Fruit fly (Drosophila melanogaster): ENCODE measurements around the gene CG13599.

Gene CG13599

DNA sequence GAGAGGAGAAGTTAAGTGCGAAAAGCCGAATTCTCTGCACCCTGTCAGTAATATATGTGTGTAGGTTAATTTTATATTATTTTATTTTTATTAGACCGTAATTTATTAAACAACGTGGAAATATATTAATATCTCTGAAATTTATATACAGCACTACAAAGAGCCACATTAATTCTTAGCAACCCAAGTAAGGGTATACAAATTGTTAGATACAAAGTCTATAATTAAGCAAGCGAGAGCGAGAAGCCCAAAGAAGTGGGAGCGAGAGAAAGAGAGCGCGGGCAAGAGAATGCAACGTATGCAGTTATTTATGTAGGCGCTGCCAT, 44.4 kb upstream of the CG13599 start (continued):
- TF ChIP-seq peb (GFP tag; IDR thresholded peaks at IDR 0.05): peak; percentile 90
- TF ChIP-seq toy (GFP tag; IDR thresholded peaks at IDR 0.05): peak; percentile 76
- TF ChIP-seq sens (GFP tag): peak; percentile 96
- peak; percentile 66 for TF ChIP-seq corto (GFP tag; optimal IDR thresholded peaks at IDR 0.05)
- peak; percentile 67 for TF ChIP-seq chn (GFP tag; optimal IDR thresholded peaks at IDR 0.05)
- no peak for TF ChIP-seq Opbp (GFP tag; IDR thresholded peaks at IDR 0.05; ENCODE audit: partially characterized antibody)
- peak; percentile 95 for TF ChIP-seq CG17359 (tag; optimal IDR thresholded peaks at IDR 0.05)
- TF ChIP-seq bigmax (GFP tag; optimal IDR thresholded peaks at IDR 0.05): no peak
- no peak for TF ChIP-seq CG8478 (optimal IDR thresholded peaks at IDR 0.05)
- TF ChIP-seq HLH54F (GFP tag; optimal IDR thresholded peaks at IDR 0.05): peak; percentile 11
- TF ChIP-seq HmgD (GFP tag; optimal IDR thresholded peaks at IDR 0.05): no peak
- TF ChIP-seq dimm (GFP tag; IDR thresholded peaks at IDR 0.05): peak; percentile 87
- TF ChIP-seq hb (GFP tag; IDR thresholded peaks at IDR 0.05; ENCODE audit: partially characterized antibody): no peak
- TF ChIP-seq CG7839 (tag; optimal IDR thresholded peaks at IDR 0.05): peak; percentile 95
- TF ChIP-seq tin (GFP tag; optimal IDR thresholded peaks at IDR 0.05): peak; percentile 92
- peak; percentile 80 for TF ChIP-seq caup (GFP tag; optimal IDR thresholded peaks at IDR 0.05; ENCODE audit: severe bottlenecking)
- no peak for TF ChIP-seq bbx (GFP tag; IDR thresholded peaks at IDR 0.05; ENCODE audit: partially characterized antibody)
- peak; percentile 80 for TF ChIP-seq CG30020 (tag; optimal IDR thresholded peaks at IDR 0.05)
- peak; percentile 45 for TF ChIP-seq CG15073 (GFP tag; optimal IDR thresholded peaks at IDR 0.05)
- TF ChIP-seq CG4328 (GFP tag; optimal IDR thresholded peaks at IDR 0.05): peak; percentile 66
- TF ChIP-seq Dad (GFP tag; optimal IDR thresholded peaks at IDR 0.05): no peak
- TF ChIP-seq CG1792 (GFP tag; optimal IDR thresholded peaks at IDR 0.05): no peak
- peak; percentile 92 for TF ChIP-seq nerfin-1 (tag; optimal IDR thresholded peaks at IDR 0.05)
- TF ChIP-seq gfzf (GFP tag; optimal IDR thresholded peaks at IDR 0.05): no peak
- TF ChIP-seq fd102C (GFP tag; optimal IDR thresholded peaks at IDR 0.05): peak; percentile 76
- peak; percentile 94 for TF ChIP-seq ttk (GFP tag; IDR thresholded peaks at IDR 0.05)
- TF ChIP-seq CG3847 (GFP tag; IDR thresholded peaks at IDR 0.05): peak; percentile 88
- TF ChIP-seq CG11085 (GFP tag; IDR thresholded peaks at IDR 0.05): peak; percentile 45; the same call in 1 of the 2 replicates
- TF ChIP-seq CG17186 (GFP tag; optimal IDR thresholded peaks at IDR 0.05): peak; percentile 62
- peak; percentile 96 for TF ChIP-seq Sox102F (GFP tag; optimal IDR thresholded peaks at IDR 0.05)
- no peak for TF ChIP-seq p53 (GFP tag; optimal IDR thresholded peaks at IDR 0.05)
- TF ChIP-seq zf30C (GFP tag; optimal IDR thresholded peaks at IDR 0.05): no peak
- TF ChIP-seq CG9609 (GFP tag; optimal IDR thresholded peaks at IDR 0.05): peak; percentile 35
- TF ChIP-seq CG10147 (GFP tag; optimal IDR thresholded peaks at IDR 0.05): peak; percentile 79
- TF ChIP-seq Atf6 (GFP tag; IDR thresholded peaks at IDR 0.05): peak; percentile 80
- no peak for TF ChIP-seq eyg (GFP tag; optimal IDR thresholded peaks at IDR 0.05)
- peak; percentile 92 for TF ChIP-seq sens-2 (GFP tag; IDR thresholded peaks at IDR 0.05)
- TF ChIP-seq unc-4 (GFP tag; IDR thresholded peaks at IDR 0.05; ENCODE audit: partially characterized antibody): no peak
- TF ChIP-seq stwl (tag; optimal IDR thresholded peaks at IDR 0.05): peak; percentile 69
- TF ChIP-seq Bgb (GFP tag; IDR thresholded peaks at IDR 0.05; ENCODE audit: partially characterized antibody): no peak
- TF ChIP-seq croc (GFP tag; conservative IDR thresholded peaks at IDR 0.05): peak; percentile 95
- no peak for TF ChIP-seq luna (GFP tag; optimal IDR thresholded peaks at IDR 0.05)
- TF ChIP-seq row (GFP tag; IDR thresholded peaks at IDR 0.05): peak; percentile 97
- peak; percentile 49 for TF ChIP-seq CG3838 (GFP tag; optimal IDR thresholded peaks at IDR 0.05)
- TF ChIP-seq CG12769 (tag; optimal IDR thresholded peaks at IDR 0.05): peak; percentile 53
- TF ChIP-seq gt (GFP tag; IDR thresholded peaks at IDR 0.05): peak; percentile 82
- TF ChIP-seq Asciz (GFP tag; optimal IDR thresholded peaks at IDR 0.05): peak; percentile 92
- TF ChIP-seq fd3F (GFP tag; optimal IDR thresholded peaks at IDR 0.05): peak; percentile 76
- TF ChIP-seq CG31224 (GFP tag; IDR thresholded peaks at IDR 0.05): peak; percentile 77
- TF ChIP-seq bowl (GFP tag; IDR thresholded peaks at IDR 0.05): peak; percentile 82
- peak; percentile 81 for TF ChIP-seq CG5953 (GFP tag; IDR thresholded peaks at IDR 0.05)
- peak; percentile 52 for TF ChIP-seq bab2 (GFP tag; optimal IDR thresholded peaks at IDR 0.05)
